ENCODE assay signal across 5 fruit fly cellular contexts in the genomic region with DNA sequence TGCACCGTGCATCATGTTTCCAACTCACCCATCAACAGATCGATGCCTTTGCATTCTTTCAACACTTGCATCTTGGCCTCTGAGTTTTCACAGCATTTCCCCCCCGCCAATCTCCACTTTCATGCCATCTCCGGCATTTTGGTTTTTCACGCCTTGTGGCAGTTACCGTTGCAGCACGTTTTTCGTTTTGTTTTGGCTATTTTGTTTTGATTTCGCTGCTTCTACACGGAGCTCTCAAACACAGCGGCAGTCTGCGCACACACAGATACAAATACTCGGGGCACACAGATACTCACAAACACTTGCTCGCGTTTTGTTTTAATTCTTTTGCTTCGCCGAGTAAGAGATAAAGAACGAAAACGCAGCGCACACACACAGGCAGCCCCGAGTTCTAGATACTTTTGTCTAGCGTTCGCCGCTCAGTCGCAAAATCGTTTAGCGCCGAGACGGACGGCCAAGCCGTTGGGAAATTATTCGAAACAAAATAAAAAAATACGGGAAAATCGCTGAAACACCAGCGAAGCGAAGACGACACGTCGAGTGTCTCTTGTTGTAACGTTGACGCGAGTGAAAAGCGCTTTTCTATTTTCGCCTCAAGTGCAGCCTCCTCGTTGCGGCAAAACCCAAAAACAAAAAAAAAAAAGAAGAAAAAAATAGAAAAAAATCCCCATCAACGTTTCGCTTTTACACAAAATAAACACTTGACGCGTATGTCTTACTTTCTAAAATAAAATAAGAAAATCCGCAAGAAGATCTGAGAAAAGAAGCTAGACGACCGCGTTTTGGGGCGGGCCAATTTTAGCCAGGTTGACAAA.
TF ChIP-seq lines count a peak whose summit lies in the region.

No protein-coding gene starts in this region.

- no peak for TF ChIP-seq CTCF in whole organism, embryonic (GFP tag; optimal IDR thresholded peaks at IDR 0.05; lab: Kevin White, UChicago)

TF ChIP-seq in whole organism, adult, 20 proteins besides CTCF, POLR2A, EP300 and RAD21 (continues in another document):
- no peak for TF ChIP-seq CG14711 (tag; optimal IDR thresholded peaks at IDR 0.05; lab: Kevin White, UChicago)
- peak; percentile 64 for TF ChIP-seq Mnt (GFP tag; optimal IDR thresholded peaks at IDR 0.05; lab: Kevin White, UChicago)
- peak; percentile 50 for TF ChIP-seq CG12768 (GFP tag; optimal IDR thresholded peaks at IDR 0.05; lab: Kevin White, UChicago)
- TF ChIP-seq CG1620 (GFP tag; optimal IDR thresholded peaks at IDR 0.05; lab: Kevin White, UChicago), result no peak
- TF ChIP-seq ovo (GFP tag; optimal IDR thresholded peaks at IDR 0.05; lab: Kevin White, UChicago), result no peak
- peak; percentile 6 for TF ChIP-seq Hr96 (GFP tag; optimal IDR thresholded peaks at IDR 0.05; lab: Kevin White, UChicago)
- no peak for TF ChIP-seq cnc (optimal IDR thresholded peaks at IDR 0.05; lab: Kevin White, UChicago)
- TF ChIP-seq CG5204 (GFP tag; optimal IDR thresholded peaks at IDR 0.05; lab: Kevin White, UChicago), result no peak
- TF ChIP-seq CG7101 (tag; optimal IDR thresholded peaks at IDR 0.05; lab: Kevin White, UChicago), result peak; percentile 13
- TF ChIP-seq kay (GFP tag; lab: Kevin White, UChicago; ENCODE audit: borderline replicate concordance), result peak; percentile 75
- TF ChIP-seq CG33017 (tag; optimal IDR thresholded peaks at IDR 0.05; lab: Kevin White, UChicago), result peak; percentile 39
- peak; percentile 78 for TF ChIP-seq cic (GFP tag; optimal IDR thresholded peaks at IDR 0.05; lab: Kevin White, UChicago)
- TF ChIP-seq Crg-1 (GFP tag; optimal IDR thresholded peaks at IDR 0.05; lab: Kevin White, UChicago), result no peak
- peak; percentile 51 for TF ChIP-seq CG11617 (GFP tag; optimal IDR thresholded peaks at IDR 0.05; lab: Kevin White, UChicago)
- TF ChIP-seq toe (GFP tag; optimal IDR thresholded peaks at IDR 0.05; lab: Kevin White, UChicago), result peak; percentile 47
- TF ChIP-seq Clk (GFP tag; optimal IDR thresholded peaks at IDR 0.05; lab: Kevin White, UChicago), result no peak

TF ChIP-seq in whole organism, embryonic, 481 proteins besides CTCF, POLR2A, EP300 and RAD21 (continues in another document):
- no peak for TF ChIP-seq gcm (GFP tag; optimal IDR thresholded peaks at IDR 0.05; lab: Kevin White, UChicago)
- TF ChIP-seq CG17359 (tag; optimal IDR thresholded peaks at IDR 0.05; lab: Kevin White, UChicago), result no peak
- TF ChIP-seq D (optimal IDR thresholded peaks at IDR 0.05; lab: Kevin White, UChicago), result no peak
- TF ChIP-seq D (GFP tag; optimal IDR thresholded peaks at IDR 0.05; lab: Kevin White, UChicago), result no peak
- TF ChIP-seq chinmo (GFP tag; IDR thresholded peaks at IDR 0.05; lab: Robert Waterston, UW; ENCODE audit: partially characterized antibody), result peak; percentile 89; the same call in 2 of the 4 replicates
- no peak for TF ChIP-seq CG5953 (GFP tag; IDR thresholded peaks at IDR 0.05; lab: Robert Waterston, UW)
- no peak for TF ChIP-seq dysf (GFP tag; IDR thresholded peaks at IDR 0.05; lab: Robert Waterston, UW)
- TF ChIP-seq CG18764 (GFP tag; optimal IDR thresholded peaks at IDR 0.05; lab: Kevin White, UChicago), result no peak
- no peak for TF ChIP-seq ftz-f1 (GFP tag; optimal IDR thresholded peaks at IDR 0.05; lab: Kevin White, UChicago)
- peak; percentile 53 for TF ChIP-seq Adf1 (GFP tag; IDR thresholded peaks at IDR 0.05; lab: Robert Waterston, UW)
- TF ChIP-seq Atf3 (GFP tag; optimal IDR thresholded peaks at IDR 0.05; lab: Kevin White, UChicago), result no peak
- no peak for TF ChIP-seq crc (GFP tag; optimal IDR thresholded peaks at IDR 0.05; lab: Kevin White, UChicago)
- TF ChIP-seq Jarid2 (GFP tag; optimal IDR thresholded peaks at IDR 0.05; lab: Kevin White, UChicago), result peak; percentile 60
- peak; percentile 42 for TF ChIP-seq crol (GFP tag; IDR thresholded peaks at IDR 0.05; lab: Robert Waterston, UW)
- TF ChIP-seq CG4404 (GFP tag; IDR thresholded peaks at IDR 0.05; lab: Robert Waterston, UW), result no peak
- TF ChIP-seq Nf-YB (GFP tag; optimal IDR thresholded peaks at IDR 0.05; lab: Kevin White, UChicago), result no peak
- peak in 1 of 2 experiments; percentile 18 for TF ChIP-seq Hr78 (GFP tag; optimal IDR thresholded peaks at IDR 0.05; lab: Kevin White, UChicago)

TF ChIP-seq in whole organism, prepupa, 60 proteins besides CTCF, POLR2A, EP300 and RAD21 (continues in another document):
- no peak for TF ChIP-seq CG8632 (GFP tag; optimal IDR thresholded peaks at IDR 0.05; lab: Kevin White, UChicago)
- no peak for TF ChIP-seq Blimp-1 (GFP tag; optimal IDR thresholded peaks at IDR 0.05; lab: Kevin White, UChicago)
- TF ChIP-seq Met (GFP tag; optimal IDR thresholded peaks at IDR 0.05; lab: Kevin White, UChicago), result no peak
- TF ChIP-seq svp (GFP tag; lab: Kevin White, UChicago), result peak; percentile 61
- no peak for TF ChIP-seq fd59A (GFP tag; optimal IDR thresholded peaks at IDR 0.05; lab: Kevin White, UChicago)
- no peak for TF ChIP-seq Sox102F (GFP tag; optimal IDR thresholded peaks at IDR 0.05; lab: Kevin White, UChicago)
- peak; percentile 77 for TF ChIP-seq eg (GFP tag; IDR thresholded peaks at IDR 0.05; lab: Robert Waterston, UW)
- peak; percentile 20 for TF ChIP-seq CG6854 (GFP tag; optimal IDR thresholded peaks at IDR 0.05; lab: Kevin White, UChicago)
- peak; percentile 75; the same call in 2 of the 3 replicates for TF ChIP-seq CG8119 (GFP tag; IDR thresholded peaks at IDR 0.05; lab: Robert Waterston, UW)
- TF ChIP-seq CG9139 (GFP tag; optimal IDR thresholded peaks at IDR 0.05; lab: Kevin White, UChicago), result peak; percentile 46
- no peak for TF ChIP-seq CG34406 (GFP tag; optimal IDR thresholded peaks at IDR 0.05; lab: Kevin White, UChicago)
- TF ChIP-seq Hr4 (GFP tag; optimal IDR thresholded peaks at IDR 0.05; lab: Kevin White, UChicago), result peak; percentile 14
- TF ChIP-seq CG11294 (GFP tag; IDR thresholded peaks at IDR 0.05; lab: Robert Waterston, UW), result no peak
- TF ChIP-seq CG7368 (GFP tag; optimal IDR thresholded peaks at IDR 0.05; lab: Kevin White, UChicago), result peak; percentile 7
- no peak for TF ChIP-seq cyc (GFP tag; optimal IDR thresholded peaks at IDR 0.05; lab: Kevin White, UChicago)
- TF ChIP-seq CG11902 (GFP tag; optimal IDR thresholded peaks at IDR 0.05; lab: Kevin White, UChicago), result no peak
- no peak for TF ChIP-seq Sox15 (GFP tag; optimal IDR thresholded peaks at IDR 0.05; lab: Kevin White, UChicago)
- peak; percentile 22 for TF ChIP-seq CG32006 (GFP tag; optimal IDR thresholded peaks at IDR 0.05; lab: Kevin White, UChicago)

TF ChIP-seq in whole organism, pupa, 21 proteins besides CTCF, POLR2A, EP300 and RAD21 (continues in another document):
- TF ChIP-seq CG9948 (tag; optimal IDR thresholded peaks at IDR 0.05; lab: Kevin White, UChicago), result no peak
- peak; percentile 14 for TF ChIP-seq Pif1A (GFP tag; optimal IDR thresholded peaks at IDR 0.05; lab: Kevin White, UChicago)
- TF ChIP-seq Ets98B (GFP tag; IDR thresholded peaks at IDR 0.05; lab: Robert Waterston, UW), result peak; percentile 83
- peak; percentile 63 for TF ChIP-seq gl (tag; optimal IDR thresholded peaks at IDR 0.05; lab: Kevin White, UChicago)
- TF ChIP-seq CG8159 (tag; optimal IDR thresholded peaks at IDR 0.05; lab: Kevin White, UChicago), result peak; percentile 14
- peak; percentile 21 for TF ChIP-seq EcR (GFP tag; optimal IDR thresholded peaks at IDR 0.05; lab: Kevin White, UChicago)
- no peak for TF ChIP-seq CG34367 (tag; optimal IDR thresholded peaks at IDR 0.05; lab: Kevin White, UChicago)
- TF ChIP-seq CG12605 (GFP tag; IDR thresholded peaks at IDR 0.05; lab: Robert Waterston, UW), result peak; percentile 86
- TF ChIP-seq CG13204 (GFP tag; optimal IDR thresholded peaks at IDR 0.05; lab: Kevin White, UChicago), result peak; percentile 80
- TF ChIP-seq CG8301 (tag; optimal IDR thresholded peaks at IDR 0.05; lab: Kevin White, UChicago), result peak; percentile 32
- peak; percentile 51 for TF ChIP-seq CG14655 (GFP tag; optimal IDR thresholded peaks at IDR 0.05; lab: Kevin White, UChicago)
- peak; percentile 33 for TF ChIP-seq CG15710 (tag; optimal IDR thresholded peaks at IDR 0.05; lab: Kevin White, UChicago)
- TF ChIP-seq CG10348 (GFP tag; IDR thresholded peaks at IDR 0.05; lab: Robert Waterston, UW), result no peak
- TF ChIP-seq fd96Ca (GFP tag; IDR thresholded peaks at IDR 0.05; lab: Robert Waterston, UW), result peak; percentile 56
- no peak for TF ChIP-seq rn (GFP tag; IDR thresholded peaks at IDR 0.05; lab: Robert Waterston, UW)
- TF ChIP-seq CG32121 (GFP tag; IDR thresholded peaks at IDR 0.05; lab: Robert Waterston, UW), result peak; percentile 80
- TF ChIP-seq CG4496 (GFP tag; IDR thresholded peaks at IDR 0.05; lab: Robert Waterston, UW), result peak; percentile 79
- no peak for TF ChIP-seq Pif1B (GFP tag; optimal IDR thresholded peaks at IDR 0.05; lab: Kevin White, UChicago)
- TF ChIP-seq D1 (tag; optimal IDR thresholded peaks at IDR 0.05; lab: Kevin White, UChicago), result no peak

TF ChIP-seq in whole organism, wandering third instar larva, 38 proteins besides CTCF, POLR2A, EP300 and RAD21:
- TF ChIP-seq Rel (GFP tag; optimal IDR thresholded peaks at IDR 0.05; lab: Kevin White, UChicago) (no peak), Rel (tag; optimal IDR thresholded peaks at IDR 0.05; lab: Kevin White, UChicago) (peak; percentile 36), dmrt93B (GFP tag; optimal IDR thresholded peaks at IDR 0.05; lab: Kevin White, UChicago) (no peak), OdsH (GFP tag; optimal IDR thresholded peaks at IDR 0.05; lab: Kevin White, UChicago) (no peak), psq (GFP tag; optimal IDR thresholded peaks at IDR 0.05; lab: Kevin White, UChicago) (peak; percentile 29), fru (GFP tag; optimal IDR thresholded peaks at IDR 0.05; lab: Kevin White, UChicago) (no peak), ey (GFP tag; optimal IDR thresholded peaks at IDR 0.05; lab: Kevin White, UChicago) (no peak), rgr (GFP tag; optimal IDR thresholded peaks at IDR 0.05; lab: Kevin White, UChicago) (peak; percentile 9), Sp1 (GFP tag; optimal IDR thresholded peaks at IDR 0.05; lab: Kevin White, UChicago) (peak; percentile 54), brk (GFP tag; optimal IDR thresholded peaks at IDR 0.05; lab: Kevin White, UChicago) (no peak), br (GFP tag; optimal IDR thresholded peaks at IDR 0.05; lab: Kevin White, UChicago) (peak; percentile 89), N (GFP tag; optimal IDR thresholded peaks at IDR 0.05; lab: Kevin White, UChicago) (peak; percentile 39)
